Fruit fly (Drosophila melanogaster): ENCODE measurements around the gene CG42374.

Gene CG42374

dm6 chr3L:19314877-19315276 lies 51.3 kb downstream of the CG42374 start (continued):
- TF ChIP-seq fd59A (GFP tag; optimal IDR thresholded peaks at IDR 0.05), result no peak
- no peak for TF ChIP-seq Eip93F (GFP tag; optimal IDR thresholded peaks at IDR 0.05)
- no peak for TF ChIP-seq ss (GFP tag; optimal IDR thresholded peaks at IDR 0.05)
- peak; percentile 91 for TF ChIP-seq Lpt (GFP tag; optimal IDR thresholded peaks at IDR 0.05)
- TF ChIP-seq CG6808 (GFP tag; optimal IDR thresholded peaks at IDR 0.05), result no peak
- TF ChIP-seq Hr4 (GFP tag; optimal IDR thresholded peaks at IDR 0.05), result peak; percentile 87
- peak; percentile 14 for TF ChIP-seq Hr39 (GFP tag; optimal IDR thresholded peaks at IDR 0.05)
- peak; percentile 25 for TF ChIP-seq Hr38 (GFP tag; optimal IDR thresholded peaks at IDR 0.05)
- TF ChIP-seq svp (GFP tag), result peak; percentile 39
- peak; percentile 94 for TF ChIP-seq CG6163 (GFP tag; IDR thresholded peaks at IDR 0.05)
- no peak for TF ChIP-seq fkh (GFP tag; optimal IDR thresholded peaks at IDR 0.05)
- TF ChIP-seq Gug (GFP tag; IDR thresholded peaks at IDR 0.05), result peak; percentile 83
- TF ChIP-seq CG7368 (GFP tag; optimal IDR thresholded peaks at IDR 0.05), result peak; percentile 38
- TF ChIP-seq CG8119 (GFP tag; IDR thresholded peaks at IDR 0.05), result peak; percentile 88
- TF ChIP-seq CG16779 (tag; optimal IDR thresholded peaks at IDR 0.05), result peak; percentile 38
- TF ChIP-seq eg (GFP tag; IDR thresholded peaks at IDR 0.05), result peak; percentile 93
- TF ChIP-seq Ets21C (GFP tag; optimal IDR thresholded peaks at IDR 0.05), result no peak
- no peak for TF ChIP-seq Sox14 (GFP tag; optimal IDR thresholded peaks at IDR 0.05)

Measured in whole organism, prepupa.